Fruit fly (Drosophila melanogaster) S2 (cell line): ENCODE data around the gene Kap3.

Experiments used
- CG8478 ChIP-seq: fragments of >200 bp; optimal IDR thresholded peaks from 2 replicates; lab custom pipeline; 2018
- CTCF ChIP-seq, 2 experiments: fragments of >200 bp; optimal IDR thresholded peaks; 2 replicates each; lab custom pipeline; 2018

DNA sequence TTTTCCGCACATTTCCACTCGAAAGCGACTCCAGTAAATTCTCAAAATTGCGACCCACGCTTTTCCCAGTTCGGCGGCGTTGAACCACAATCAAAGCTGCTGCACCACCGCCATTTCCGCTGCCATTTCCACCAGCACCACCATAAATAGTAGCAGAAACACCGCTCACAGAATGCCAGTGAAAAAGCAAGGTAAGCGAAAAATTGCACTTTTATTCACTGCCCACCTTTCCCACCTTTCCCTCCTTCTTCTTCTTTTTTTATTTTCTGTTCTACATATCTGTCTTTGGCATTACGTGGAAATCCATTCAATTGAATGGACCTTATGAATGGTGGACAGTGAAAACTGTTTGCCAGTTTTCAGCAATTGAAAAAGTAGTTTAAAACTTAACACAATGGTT is 34.4 kb upstream of the Kap3 start:
- TF ChIP-seq CG8478 (lab: Kevin White, UChicago) (no peak), CTCF (optimal IDR thresholded peaks at IDR 0.05; lab: Kevin White, UChicago) (no peak)
